Worm (Caenorhabditis elegans) whole organism, L1 larva: Measurements from ENCODE around the gene B0464.6.
A peak's percentile ranks its signal among the peaks of the same experiment; 100 is the strongest.

Source experiments
- C16A3.4 ChIP-seq: fragments of 150-350 bp; optimal IDR thresholded peaks from 2 replicates; lab custom pipeline; 2014; ENCODE audit warnings: missing biosample characterization, missing genetic modification characterization
- alr-1 ChIP-seq: fragments of 200-800 bp; sonication (Bioruptor generic); optimal IDR thresholded peaks from 2 replicates; lab custom pipeline; 2018; ENCODE audit warnings: borderline replicate concordance, mild to moderate bottlenecking, missing genetic modification characterization, missing compliant biosample characterization
- aly-2 ChIP-seq: fragments of 150-350 bp; optimal IDR thresholded peaks from 2 replicates; lab custom pipeline; 2014; ENCODE audit warnings: missing biosample characterization, missing genetic modification characterization
- ama-1 ChIP-seq: fragments of 150-350 bp; optimal IDR thresholded peaks from 2 replicates; lab custom pipeline; 2014
- blmp-1 ChIP-seq: fragments of 150-350 bp; optimal IDR thresholded peaks from 2 replicates; lab custom pipeline; 2014; ENCODE audit warnings: missing biosample characterization, missing genetic modification characterization
- ceh-63 ChIP-seq: fragments of 200-800 bp; sonication (Bioruptor generic); optimal IDR thresholded peaks from 2 replicates; lab custom pipeline; 2018; ENCODE audit warnings: mild to moderate bottlenecking, missing genetic modification characterization, missing compliant biosample characterization
- ceh-8 ChIP-seq: fragments of 200-800 bp; sonication (Bioruptor generic); optimal IDR thresholded peaks from 2 replicates; lab custom pipeline; 2018; ENCODE audit warnings: mild to moderate bottlenecking, missing genetic modification characterization, moderate library complexity, missing compliant biosample characterization
- ceh-88 ChIP-seq: fragments of 200-800 bp; sonication (Bioruptor generic); IDR thresholded peaks from 2 replicates; pipeline ENCODE4 v1.3.6; 2022; ENCODE audit warnings: missing genetic modification characterization, missing compliant biosample characterization
- efl-1 ChIP-seq, 4 experiments: fragments of 150-350 bp; optimal IDR thresholded peaks in 3 of 4; peaks in 1 of 4; 1 replicate in 1 of 4; 2 replicates in 3 of 4; lab custom pipeline; 2014; ENCODE audit warnings: missing biosample characterization in 2 of 4, missing genetic modification characterization in 2 of 4, missing genetic modification reagents in 2 of 4
- elt-3 ChIP-seq, 6 experiments: fragments of 150-350 bp in 1 of 6; sonication (generic microtip); optimal IDR thresholded peaks; 2 replicates each; lab custom pipeline; 2017 to 2018; ENCODE audit warnings: missing biosample characterization in 6 of 6, missing genetic modification characterization in 6 of 6, inconsistent platforms in 1 of 6
- ets-5 ChIP-seq: fragments of 200-800 bp; sonication (Bioruptor generic); IDR thresholded peaks from 2 replicates; pipeline ENCODE4 v1.3.6; 2022; ENCODE audit warnings: missing genetic modification characterization, missing compliant biosample characterization
- grh-1 ChIP-seq: fragments of 200-800 bp; sonication (Bioruptor generic); IDR thresholded peaks from 2 replicates; pipeline ENCODE4 v1.3.6; 2022; ENCODE audit warnings: missing genetic modification reagents, missing genetic modification characterization, missing compliant biosample characterization
- jun-1 ChIP-seq: fragments of 150-350 bp; optimal IDR thresholded peaks from 2 replicates; lab custom pipeline; 2014; ENCODE audit warnings: missing biosample characterization, missing genetic modification reagents, missing genetic modification characterization
- lin-15B ChIP-seq: fragments of 150-350 bp; sonication (generic microtip); optimal IDR thresholded peaks from 3 replicates; lab custom pipeline; 2014; ENCODE audit warnings: missing biosample characterization, missing genetic modification characterization
- lin-35 ChIP-seq, 2 experiments: fragments of 150-350 bp; optimal IDR thresholded peaks; 2 replicates each; lab custom pipeline; 2014; ENCODE audit warnings: missing biosample characterization in 2 of 2, missing genetic modification characterization in 2 of 2, missing genetic modification reagents in 2 of 2
- lir-3 ChIP-seq: sonication (generic microtip); optimal IDR thresholded peaks from 2 replicates; lab custom pipeline; 2016; ENCODE audit warnings: mild to moderate bottlenecking, missing genetic modification characterization, moderate library complexity, missing compliant biosample characterization; ENCODE audit not compliant: poor library complexity
- lsy-2 ChIP-seq, 2 experiments: fragments of 150-350 bp; optimal IDR thresholded peaks; 2 replicates each; lab custom pipeline; 2014; ENCODE audit warnings: missing biosample characterization in 2 of 2, missing genetic modification characterization in 2 of 2
- mab-9 ChIP-seq: fragments of 200-800 bp; sonication (Bioruptor generic); IDR thresholded peaks from 2 replicates; pipeline ENCODE4 v1.3.6; 2022; ENCODE audit warnings: missing genetic modification reagents, missing genetic modification characterization, missing compliant biosample characterization
- mdl-1 ChIP-seq, 2 experiments: fragments of 150-350 bp; optimal IDR thresholded peaks; 2 replicates each; lab custom pipeline; 2014 to 2017; ENCODE audit warnings: missing biosample characterization in 2 of 2, missing genetic modification characterization in 2 of 2, inconsistent platforms in 1 of 2
- mef-2 ChIP-seq: fragments of 150-350 bp; optimal IDR thresholded peaks from 2 replicates; lab custom pipeline; 2014; ENCODE audit warnings: missing biosample characterization, missing genetic modification characterization
- mep-1 ChIP-seq: fragments of 150-350 bp; optimal IDR thresholded peaks from 2 replicates; lab custom pipeline; 2014; ENCODE audit warnings: missing biosample characterization, missing genetic modification characterization
- nhr-11 ChIP-seq: fragments of 150-350 bp; optimal IDR thresholded peaks from 2 replicates; lab custom pipeline; 2014; ENCODE audit warnings: missing biosample characterization, missing genetic modification characterization
- nhr-12 ChIP-seq: sonication (generic microtip); optimal IDR thresholded peaks from 2 replicates; lab custom pipeline; 2017; ENCODE audit warnings: missing biosample characterization, missing genetic modification characterization
- nhr-28 ChIP-seq: fragments of 150-350 bp; optimal IDR thresholded peaks from 2 replicates; lab custom pipeline; 2014; ENCODE audit warnings: missing biosample characterization, missing genetic modification characterization
- nhr-47 ChIP-seq: sonication (generic microtip); optimal IDR thresholded peaks from 2 replicates; lab custom pipeline; 2016; ENCODE audit warnings: mild to moderate bottlenecking, missing genetic modification characterization, moderate library complexity, missing compliant biosample characterization
- nhr-71 ChIP-seq: sonication (generic microtip); optimal IDR thresholded peaks from 2 replicates; lab custom pipeline; 2016; ENCODE audit warnings: mild to moderate bottlenecking, missing genetic modification characterization, moderate library complexity, missing compliant biosample characterization
- nhr-76 ChIP-seq: sonication (generic microtip); optimal IDR thresholded peaks from 2 replicates; lab custom pipeline; 2017; ENCODE audit warnings: missing biosample characterization, missing genetic modification characterization
- nhr-84 ChIP-seq: sonication (generic microtip); optimal IDR thresholded peaks from 2 replicates; lab custom pipeline; 2017; ENCODE audit warnings: missing biosample characterization, missing genetic modification characterization
- pqm-1 ChIP-seq: sonication (generic microtip); optimal IDR thresholded peaks from 3 replicates; lab custom pipeline; 2017; ENCODE audit warnings: missing biosample characterization, missing genetic modification characterization
- skn-1 ChIP-seq: fragments of 150-350 bp; optimal IDR thresholded peaks from 2 replicates; lab custom pipeline; 2014; ENCODE audit warnings: missing biosample characterization, missing genetic modification characterization
- snpc-4 ChIP-seq: fragments of 150-350 bp; optimal IDR thresholded peaks from 2 replicates; lab custom pipeline; 2014; ENCODE audit warnings: missing biosample characterization, missing genetic modification characterization
- snu-23 ChIP-seq: sonication (generic microtip); optimal IDR thresholded peaks from 2 replicates; lab custom pipeline; 2016; ENCODE audit warnings: missing genetic modification characterization, missing compliant biosample characterization
- unc-98 ChIP-seq: fragments of 200-800 bp; sonication (Bioruptor generic); IDR thresholded peaks from 2 replicates; pipeline ENCODE4 v1.3.6; 2022; ENCODE audit warnings: missing genetic modification characterization, missing compliant biosample characterization
- vab-15 ChIP-seq: sonication (generic microtip); optimal IDR thresholded peaks from 2 replicates; lab custom pipeline; 2017; ENCODE audit warnings: missing genotype, mild to moderate bottlenecking, missing genetic modification characterization, missing compliant biosample characterization
- zag-1 ChIP-seq: fragments of 150-350 bp; optimal IDR thresholded peaks from 2 replicates; lab custom pipeline; 2014; ENCODE audit warnings: missing biosample characterization, missing genetic modification characterization
- zip-4 ChIP-seq: fragments of 200-800 bp; sonication (Bioruptor generic); optimal IDR thresholded peaks from 2 replicates; lab custom pipeline; 2018; ENCODE audit warnings: mild to moderate bottlenecking, missing genetic modification characterization, moderate library complexity, missing compliant biosample characterization

Gene B0464.6

DNA sequence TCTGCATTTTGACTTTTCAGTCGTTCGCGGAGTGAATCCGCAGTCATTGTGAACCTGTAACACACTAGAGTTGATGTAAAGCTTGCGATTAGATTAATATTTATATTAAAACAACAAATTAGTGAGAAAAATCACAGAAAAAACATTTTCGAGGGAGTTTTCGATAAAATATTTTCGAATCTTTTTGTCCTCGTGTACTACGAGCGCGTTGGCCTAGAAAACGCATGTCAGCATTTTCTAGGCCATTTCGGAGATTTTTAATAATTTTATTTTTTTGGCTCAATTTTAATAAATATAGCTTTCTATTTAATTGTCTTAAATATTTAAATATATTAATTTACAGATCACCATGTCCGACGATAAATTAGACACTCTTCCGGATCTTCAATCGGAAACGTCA is 341 bp downstream of the B0464.6 start, which contains the start of gene B0464.9 (continued):
- no peak for TF ChIP-seq zip-4 (GFP tag; lab: Kevin White, UChicago)
- TF ChIP-seq ceh-63 (GFP tag; lab: Kevin White, UChicago), result no peak
- no peak for TF ChIP-seq ceh-88 (GFP tag; lab: Robert Waterston, UW)
- TF ChIP-seq vab-15 (tag; lab: Kevin White, UChicago), result no peak
- peak; percentile 74 for TF ChIP-seq mep-1 (tag; lab: Kevin White, UChicago)
- no peak for TF ChIP-seq nhr-28 (tag; lab: Kevin White, UChicago)
- no peak for TF ChIP-seq zag-1 (tag; lab: Kevin White, UChicago)
- TF ChIP-seq snpc-4 (tag; lab: Kevin White, UChicago), result no peak
- peak; percentile 2 for TF ChIP-seq C16A3.4 (tag; lab: Kevin White, UChicago)
- peak; percentile 90 for TF ChIP-seq lir-3 (tag; lab: Kevin White, UChicago)
- no peak for TF ChIP-seq nhr-76
- no peak for TF ChIP-seq ets-5 (GFP tag; lab: Robert Waterston, UW)
- TF ChIP-seq pqm-1, result no peak
- no peak for TF ChIP-seq grh-1
- TF ChIP-seq elt-3 (tag; optimal IDR thresholded peaks at IDR 0.05; lab: Kevin White, UChicago), result no peak
- TF ChIP-seq mef-2, result no peak
- peak; percentile 72 for TF ChIP-seq snu-23 (GFP tag; lab: Kevin White, UChicago)
- no peak for TF ChIP-seq mdl-1 (tag; optimal IDR thresholded peaks at IDR 0.05; lab: Kevin White, UChicago)
- no peak for TF ChIP-seq ama-1
- no peak for TF ChIP-seq mab-9 (GFP tag; lab: Robert Waterston, UW)
- peak; percentile 39 for TF ChIP-seq lin-15B (tag; lab: Kevin White, UChicago)
- TF ChIP-seq unc-98 (GFP tag; lab: Robert Waterston, UW), result peak; percentile 64; the same call in 1 of the 2 replicates
- no peak for TF ChIP-seq jun-1 (tag; lab: Kevin White, UChicago)
- TF ChIP-seq alr-1 (tag; lab: Kevin White, UChicago), result no peak
- TF ChIP-seq lin-35 (GFP tag; optimal IDR thresholded peaks at IDR 0.05; lab: Kevin White, UChicago), result peak; percentile 55 to 61
- TF ChIP-seq ceh-8 (GFP tag; lab: Kevin White, UChicago), result no peak
- TF ChIP-seq nhr-71 (tag; lab: Kevin White, UChicago), result peak; percentile 84
- TF ChIP-seq nhr-12 (tag; lab: Kevin White, UChicago), result no peak
- peak; percentile 77 to 83 for TF ChIP-seq lsy-2 (tag; optimal IDR thresholded peaks at IDR 0.05; lab: Kevin White, UChicago)
- TF ChIP-seq nhr-11 (tag; lab: Kevin White, UChicago), result no peak
- TF ChIP-seq nhr-84, result no peak
- peak; percentile 36 for TF ChIP-seq skn-1 (tag; lab: Kevin White, UChicago)
- TF ChIP-seq, all 84 proteins: peak for 40

DNA sequence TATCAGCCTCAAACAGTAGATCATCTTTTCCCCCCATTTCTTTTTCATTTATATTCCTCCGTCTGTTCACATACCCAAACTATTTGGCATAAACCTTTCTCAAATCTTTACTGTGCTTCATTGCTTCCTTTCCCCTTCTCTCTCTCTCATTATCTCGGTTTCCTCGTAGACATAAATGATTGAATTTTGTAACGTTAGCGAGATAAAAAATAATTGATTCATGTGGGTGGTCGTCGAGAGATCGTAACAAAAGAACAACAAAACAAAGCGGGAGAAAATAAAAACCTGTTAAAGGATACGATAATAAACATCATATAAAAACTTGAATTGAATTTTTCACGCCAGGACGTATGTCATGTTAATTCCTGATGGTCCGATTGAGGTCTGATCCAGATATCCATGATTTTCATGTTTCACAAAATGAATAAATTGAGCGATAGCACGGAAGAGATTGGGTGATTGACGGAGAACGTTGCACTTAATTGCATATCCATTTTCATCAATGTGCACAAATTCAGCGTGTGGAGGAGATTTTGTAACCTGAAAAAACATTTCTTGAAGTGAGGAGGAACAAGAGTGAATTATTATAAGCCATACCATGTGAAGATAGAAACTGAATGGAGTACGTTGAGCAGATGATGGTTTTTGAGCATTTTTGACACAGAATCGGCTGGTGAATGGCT is 2.8 kb downstream of the B0464.6 start:
- TF ChIP-seq blmp-1 (tag; lab: Kevin White, UChicago), result peak; percentile 11
- TF ChIP-seq nhr-12 (tag; lab: Kevin White, UChicago), result no peak
- TF ChIP-seq efl-1 (optimal IDR thresholded peaks at IDR 0.05; lab: Kevin White, UChicago), result no peak
- TF ChIP-seq efl-1 (GFP tag; optimal IDR thresholded peaks at IDR 0.05 in 1 of 2; lab: Kevin White, UChicago), result peak in 1 of 2 experiments; percentile 88
- peak; percentile 17 for TF ChIP-seq aly-2 (tag; lab: Kevin White, UChicago)
- TF ChIP-seq nhr-71 (tag; lab: Kevin White, UChicago), result peak; percentile 12
- no peak for TF ChIP-seq ceh-63 (GFP tag; lab: Kevin White, UChicago)
- TF ChIP-seq, all 84 proteins: peak for 4

DNA sequence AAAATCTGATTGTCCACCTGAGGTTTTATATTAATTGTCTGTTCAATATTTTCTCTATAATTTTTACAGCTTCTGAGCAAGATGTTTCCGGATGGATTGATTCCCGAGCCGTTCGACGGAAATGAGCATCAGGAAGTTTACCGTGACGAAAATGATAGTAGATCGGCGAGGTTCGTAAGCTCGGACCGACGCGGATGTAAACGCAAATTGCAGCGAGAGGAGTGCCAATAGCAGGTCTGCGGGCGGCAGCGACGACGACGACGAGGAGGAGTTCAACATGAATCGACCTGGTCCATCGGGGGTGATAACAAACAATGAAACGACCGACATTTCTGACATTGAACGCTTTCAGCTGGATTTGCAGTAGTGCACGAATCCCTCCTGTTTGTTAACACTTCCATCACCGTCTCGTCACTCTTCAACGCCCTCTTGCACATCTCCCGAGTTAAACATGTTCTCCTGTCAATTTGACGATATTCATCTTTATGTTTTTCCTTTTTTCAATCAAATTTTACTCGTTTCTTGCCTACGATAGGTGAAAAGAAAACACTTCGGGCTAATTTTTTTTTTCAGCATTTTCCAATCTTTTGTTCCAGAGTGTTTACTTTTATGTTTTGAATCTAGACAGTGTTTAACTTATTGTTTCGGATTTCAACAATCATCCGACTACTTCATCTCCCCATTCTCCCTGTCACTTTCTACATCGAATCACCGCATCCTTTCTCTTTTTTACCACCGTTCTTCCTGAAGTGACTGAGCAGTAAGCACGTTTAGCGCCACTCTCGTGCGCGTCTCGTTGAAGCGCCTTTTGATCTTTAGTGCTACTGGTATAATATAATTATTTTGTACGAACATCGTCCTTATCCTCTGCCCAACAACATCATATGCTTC is 3.6 kb downstream of the B0464.6 start:
- TF ChIP-seq nhr-47 (no peak), blmp-1 (tag; lab: Kevin White, UChicago) (peak; percentile 12)
